Fruit fly (Drosophila melanogaster) whole organism, embryonic: ENCODE results near the gene Srp19.
A peak's percentile ranks its signal among the peaks of the same experiment; 100 is the strongest.

ENCODE experiments used
- Aef1 ChIP-seq: fragments of 200-800 bp; sonication (Bioruptor generic); IDR thresholded peaks from 3 replicates; pipeline ENCODE4 v1.3.6; 2022; ENCODE audit warnings: missing biosample characterization, missing genetic modification characterization
- Awh ChIP-seq: fragments of 200-800 bp; sonication (Bioruptor generic); IDR thresholded peaks from 2 replicates; pipeline ENCODE4, ENCODE4 v1.3.6; 2022; ENCODE audit warnings: missing biosample characterization, missing genetic modification characterization
- CG10209 ChIP-seq: fragments of 200-800 bp; sonication (Bioruptor generic); optimal IDR thresholded peaks from 3 replicates; lab custom pipeline; 2017; ENCODE audit warnings: missing biosample characterization, mild to moderate bottlenecking, missing genetic modification characterization, missing genetic modification reagents
- CG10274 ChIP-seq: fragments of 200-800 bp; sonication (Bioruptor generic); optimal IDR thresholded peaks from 3 replicates; lab custom pipeline; 2017; ENCODE audit warnings: missing biosample characterization, mild to moderate bottlenecking, missing genetic modification characterization
- CG12104 ChIP-seq: fragments of 200-800 bp; sonication (Bioruptor generic); optimal IDR thresholded peaks from 3 replicates; lab custom pipeline; 2016; ENCODE audit warnings: missing biosample characterization, missing genetic modification characterization
- CG12769 ChIP-seq: fragments of 200-800 bp; sonication (Bioruptor generic); optimal IDR thresholded peaks from 2 replicates; lab custom pipeline; 2019; ENCODE audit warnings: missing biosample characterization, mild to moderate bottlenecking, missing genetic modification characterization, moderate library complexity
- CG13123 ChIP-seq: fragments of 200-800 bp; sonication (Bioruptor generic); optimal IDR thresholded peaks from 2 replicates; lab custom pipeline; 2016; ENCODE audit warnings: missing biosample characterization, missing genetic modification characterization
- CG13894 ChIP-seq: fragments of 200-800 bp; sonication (Bioruptor generic); optimal IDR thresholded peaks from 3 replicates; lab custom pipeline; 2018; ENCODE audit warnings: missing biosample characterization, mild to moderate bottlenecking, missing genetic modification characterization, moderate library complexity
- CG17385 ChIP-seq: fragments of 200-800 bp; sonication (Bioruptor generic); optimal IDR thresholded peaks from 3 replicates; lab custom pipeline; 2018; ENCODE audit warnings: missing biosample characterization, mild to moderate bottlenecking, missing genetic modification characterization
- CG17568 ChIP-seq: fragments of 200-800 bp; sonication (Bioruptor generic); optimal IDR thresholded peaks from 2 replicates; lab custom pipeline; 2018; ENCODE audit warnings: missing biosample characterization, mild to moderate bottlenecking, missing genetic modification characterization, moderate library complexity
- CG17612 ChIP-seq: fragments of 200-800 bp; sonication (Bioruptor generic); IDR thresholded peaks from 2 replicates; pipeline ENCODE4 v1.3.6; 2022; ENCODE audit warnings: missing biosample characterization, missing genetic modification characterization
- CG1792 ChIP-seq: fragments of 200-800 bp; sonication (Bioruptor generic); optimal IDR thresholded peaks from 2 replicates; lab custom pipeline; 2016; ENCODE audit warnings: missing biosample characterization, missing genetic modification characterization
- CG18011 ChIP-seq: fragments of 200-800 bp; sonication (Bioruptor generic); optimal IDR thresholded peaks from 2 replicates; lab custom pipeline; 2017; ENCODE audit warnings: missing biosample characterization, missing genetic modification characterization, mild to moderate bottlenecking, moderate library complexity, missing genotype
- CG2116 ChIP-seq: fragments of 200-800 bp; sonication (Bioruptor generic); optimal IDR thresholded peaks from 3 replicates; lab custom pipeline; 2018; ENCODE audit warnings: missing biosample characterization, mild to moderate bottlenecking, missing genetic modification characterization
- CG4404 ChIP-seq: fragments of 200-800 bp; sonication (Bioruptor generic); IDR thresholded peaks from 2 replicates; pipeline ENCODE4 v1.3.6; 2022; ENCODE audit warnings: missing biosample characterization, missing genetic modification characterization
- CG8765 ChIP-seq: fragments of 200-800 bp; sonication (Bioruptor generic); IDR thresholded peaks from 2 replicates; pipeline ENCODE4 v1.3.6; 2022; ENCODE audit warnings: missing biosample characterization, missing genetic modification characterization
- CG9609 ChIP-seq: fragments of 200-800 bp; sonication (Bioruptor generic); optimal IDR thresholded peaks from 3 replicates; lab custom pipeline; 2016; ENCODE audit warnings: missing biosample characterization, missing genetic modification characterization
- CG9727 ChIP-seq: fragments of 200-800 bp; sonication (Bioruptor generic); optimal IDR thresholded peaks from 3 replicates; lab custom pipeline; 2017; ENCODE audit warnings: missing biosample characterization, mild to moderate bottlenecking, missing genetic modification characterization
- CG9797 ChIP-seq: fragments of 200-800 bp; sonication (Bioruptor generic); optimal IDR thresholded peaks from 3 replicates; lab custom pipeline; 2018; ENCODE audit warnings: missing biosample characterization, mild to moderate bottlenecking, missing genetic modification characterization
- CrebB ChIP-seq: fragments of 200-800 bp; sonication (Bioruptor generic); optimal IDR thresholded peaks from 3 replicates; lab custom pipeline; 2018; ENCODE audit warnings: missing biosample characterization, mild to moderate bottlenecking, missing genetic modification characterization
- D19B ChIP-seq: fragments of 200-800 bp; sonication (Bioruptor generic); optimal IDR thresholded peaks from 2 replicates; lab custom pipeline; 2017; ENCODE audit warnings: missing biosample characterization, mild to moderate bottlenecking, missing genetic modification characterization
- Dip3 ChIP-seq: fragments of 200-800 bp; sonication (Bioruptor generic); optimal IDR thresholded peaks from 3 replicates; lab custom pipeline; 2016; ENCODE audit warnings: missing biosample characterization, missing genetic modification characterization
- ERR ChIP-seq: fragments of 200-800 bp; sonication (Bioruptor generic); optimal IDR thresholded peaks from 2 replicates; lab custom pipeline; 2016; ENCODE audit warnings: missing biosample characterization, missing genetic modification characterization
- Fer1 ChIP-seq: fragments of 200-800 bp; sonication (Bioruptor generic); optimal IDR thresholded peaks from 2 replicates; lab custom pipeline; 2017; ENCODE audit warnings: missing biosample characterization, mild to moderate bottlenecking, missing genetic modification characterization
- Hmx ChIP-seq: fragments of 200-800 bp; sonication (Bioruptor generic); optimal IDR thresholded peaks from 2 replicates; lab custom pipeline; 2016; ENCODE audit warnings: missing biosample characterization, missing genetic modification characterization
- Lhr ChIP-seq: fragments of 200-800 bp; sonication (Bioruptor generic); optimal IDR thresholded peaks from 3 replicates; lab custom pipeline; 2017; ENCODE audit warnings: mild to moderate bottlenecking, missing biosample characterization, missing genetic modification reagents, missing genetic modification characterization
- MBD-R2 ChIP-seq: fragments of 200-800 bp; sonication (Bioruptor generic); IDR thresholded peaks from 2 replicates; pipeline ENCODE4 v1.3.6; 2022; ENCODE audit warnings: missing biosample characterization, missing genetic modification characterization
- Max ChIP-seq: fragments of 200-800 bp; sonication (Bioruptor generic); optimal IDR thresholded peaks from 2 replicates; lab custom pipeline; 2016; ENCODE audit warnings: missing biosample characterization, mild to moderate bottlenecking, missing genetic modification characterization
- Meics ChIP-seq: fragments of 200-800 bp; sonication (Bioruptor generic); optimal IDR thresholded peaks from 2 replicates; lab custom pipeline; 2017; ENCODE audit warnings: missing biosample characterization, mild to moderate bottlenecking, missing genetic modification characterization
- Nf-YC ChIP-seq: fragments of 200-800 bp; optimal IDR thresholded peaks from 3 replicates; lab custom pipeline; 2019; ENCODE audit warnings: missing biosample characterization, mild to moderate bottlenecking, missing genetic modification characterization, moderate library complexity
- Sin3A ChIP-seq: fragments of >200 bp; optimal IDR thresholded peaks from 2 replicates; lab custom pipeline; 2018
- Stat92E ChIP-seq, 3 experiments: fragments of >200 bp in 2 of 3; fragments of 200-800 bp in 1 of 3; sonication (Bioruptor generic) in 1 of 3; optimal IDR thresholded peaks; 2 replicates each; lab custom pipeline; 2017 to 2019; ENCODE audit warnings: missing biosample characterization in 3 of 3, missing genetic modification characterization in 3 of 3, mild to moderate bottlenecking in 1 of 3, moderate library complexity in 1 of 3
- Trl ChIP-seq, 3 experiments: fragments of >200 bp in 2 of 3; fragments of 200-800 bp in 1 of 3; sonication (Bioruptor generic) in 1 of 3; optimal IDR thresholded peaks; 2 replicates in 1 of 3; 3 replicates in 2 of 3; lab custom pipeline; 2016 to 2017; ENCODE audit warnings: missing biosample characterization in 1 of 3, missing genetic modification characterization in 1 of 3
- ash1 ChIP-seq: fragments of 200-800 bp; sonication (Bioruptor generic); optimal IDR thresholded peaks from 2 replicates; lab custom pipeline; 2018; ENCODE audit warnings: missing biosample characterization, mild to moderate bottlenecking, missing genetic modification characterization
- exex ChIP-seq: fragments of 200-800 bp; sonication (Bioruptor generic); optimal IDR thresholded peaks from 4 replicates; lab custom pipeline; 2018; ENCODE audit warnings: missing biosample characterization, mild to moderate bottlenecking, missing genetic modification characterization, moderate library complexity
- gcm2 ChIP-seq: fragments of 200-800 bp; sonication (Bioruptor generic); optimal IDR thresholded peaks from 2 replicates; lab custom pipeline; 2016; ENCODE audit warnings: missing biosample characterization, missing genetic modification characterization
- hb ChIP-seq: fragments of 200-800 bp; sonication (Bioruptor generic); IDR thresholded peaks from 3 replicates; pipeline ENCODE4 v1.3.6; 2022; ENCODE audit warnings: missing biosample characterization, missing genetic modification characterization; ENCODE audit not compliant: partially characterized antibody
- ind ChIP-seq: fragments of 200-800 bp; sonication (Bioruptor generic); optimal IDR thresholded peaks from 3 replicates; lab custom pipeline; 2016; ENCODE audit warnings: missing biosample characterization, missing genetic modification characterization
- jing ChIP-seq: fragments of 200-800 bp; sonication (Bioruptor generic); optimal IDR thresholded peaks from 2 replicates; lab custom pipeline; 2018; ENCODE audit warnings: missing biosample characterization, mild to moderate bottlenecking, missing genetic modification characterization
- kah ChIP-seq: fragments of 200-800 bp; sonication (Bioruptor generic); optimal IDR thresholded peaks from 2 replicates; lab custom pipeline; 2018; ENCODE audit warnings: missing biosample characterization, mild to moderate bottlenecking, missing genetic modification characterization
- kay ChIP-seq: fragments of 200-800 bp; sonication (Bioruptor generic); optimal IDR thresholded peaks from 2 replicates; lab custom pipeline; 2016; ENCODE audit warnings: missing biosample characterization, missing genetic modification characterization
- kni ChIP-seq: fragments of 200-800 bp; sonication (Bioruptor generic); optimal IDR thresholded peaks from 3 replicates; lab custom pipeline; 2017; ENCODE audit warnings: mild to moderate bottlenecking, missing biosample characterization, missing genetic modification reagents, missing genetic modification characterization
- knrl ChIP-seq: fragments of 200-800 bp; sonication (Bioruptor generic); IDR thresholded peaks from 3 replicates; pipeline ENCODE4 v1.3.6; 2022; ENCODE audit warnings: missing biosample characterization, missing genetic modification characterization; ENCODE audit not compliant: partially characterized antibody
- lola ChIP-seq, 3 experiments: fragments of >200 bp in 2 of 3; fragments of 200-800 bp in 1 of 3; sonication (Bioruptor generic) in 1 of 3; optimal IDR thresholded peaks; 2 replicates each; lab custom pipeline; 2017 to 2019; ENCODE audit warnings: missing biosample characterization in 3 of 3, missing genetic modification characterization in 3 of 3, mild to moderate bottlenecking in 1 of 3, moderate library complexity in 1 of 3
- nmo ChIP-seq: fragments of 200-800 bp; sonication (Bioruptor generic); optimal IDR thresholded peaks from 2 replicates; lab custom pipeline; 2018; ENCODE audit warnings: missing biosample characterization, mild to moderate bottlenecking, missing genetic modification characterization, moderate library complexity
- odd ChIP-seq: fragments of 200-800 bp; sonication (Bioruptor generic); optimal IDR thresholded peaks from 2 replicates; lab custom pipeline; 2017; ENCODE audit warnings: missing biosample characterization, mild to moderate bottlenecking, missing genetic modification characterization
- org-1 ChIP-seq: fragments of 200-800 bp; sonication (Bioruptor generic); optimal IDR thresholded peaks from 2 replicates; lab custom pipeline; 2017; ENCODE audit warnings: missing biosample characterization, missing genetic modification characterization
- sd ChIP-seq: fragments of 200-800 bp; sonication (Bioruptor generic); optimal IDR thresholded peaks from 3 replicates; lab custom pipeline; 2018; ENCODE audit warnings: missing biosample characterization, mild to moderate bottlenecking, missing genetic modification characterization, moderate library complexity
- sens ChIP-seq: fragments of 200-800 bp; sonication (Bioruptor generic); peaks from one replicate; lab custom pipeline; 2016; ENCODE audit warnings: missing biosample characterization, missing genetic modification characterization
- sug ChIP-seq: fragments of 200-800 bp; optimal IDR thresholded peaks from 2 replicates; lab custom pipeline; 2019; ENCODE audit warnings: missing biosample characterization, mild to moderate bottlenecking, missing genetic modification characterization, moderate library complexity
- twi ChIP-seq: fragments of 200-800 bp; optimal IDR thresholded peaks from 2 replicates; lab custom pipeline; 2019; ENCODE audit warnings: missing biosample characterization, mild to moderate bottlenecking, missing genetic modification characterization, moderate library complexity

The Srp19 gene

DNA sequence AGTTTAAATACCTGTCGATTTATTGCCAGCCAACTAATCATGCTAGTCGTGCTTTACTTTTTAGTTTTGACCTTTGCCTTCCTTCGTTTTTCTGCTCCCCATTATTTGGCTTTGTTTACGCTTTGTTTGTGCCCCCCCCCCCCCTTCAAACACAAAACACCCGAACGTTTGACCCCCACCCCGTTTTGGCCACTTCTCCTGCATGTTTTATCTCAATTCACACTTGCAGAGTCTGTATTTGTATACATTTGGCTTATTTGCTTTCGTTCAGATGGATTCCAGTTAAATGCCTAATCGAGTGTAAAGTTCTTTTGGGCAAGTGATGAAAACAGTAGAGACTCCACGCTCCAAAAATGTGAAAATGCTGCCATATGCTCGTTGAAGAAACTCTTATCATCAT lies 1.5 kb upstream of the Srp19 start (continued):
- TF ChIP-seq sens, result peak; percentile 12
- TF ChIP-seq lola (GFP tag; optimal IDR thresholded peaks at IDR 0.05; lab: Kevin White, UChicago), result no peak
- TF ChIP-seq Max, result no peak
- TF ChIP-seq Fer1 (GFP tag; lab: Kevin White, UChicago), result peak; percentile 7
- TF ChIP-seq CG9609, result no peak
- no peak for TF ChIP-seq Dip3
- TF ChIP-seq Trl (optimal IDR thresholded peaks at IDR 0.05; lab: Kevin White, UChicago), result no peak
- TF ChIP-seq Trl (GFP tag; optimal IDR thresholded peaks at IDR 0.05; lab: Kevin White, UChicago), result no peak
- no peak for TF ChIP-seq Sin3A (lab: Kevin White, UChicago)
- TF ChIP-seq Meics (GFP tag; lab: Kevin White, UChicago), result peak; percentile 16
- no peak for TF ChIP-seq Awh (GFP tag; lab: Robert Waterston, UW)
- TF ChIP-seq CG9797 (GFP tag; lab: Kevin White, UChicago), result no peak
- TF ChIP-seq Aef1 (GFP tag; lab: Robert Waterston, UW), result no peak
- no peak for TF ChIP-seq CG13123 (GFP tag; lab: Kevin White, UChicago)
- TF ChIP-seq Lhr (GFP tag; lab: Kevin White, UChicago), result no peak
- TF ChIP-seq hb (GFP tag; lab: Robert Waterston, UW), result no peak
- TF ChIP-seq kni, result no peak
- no peak for TF ChIP-seq ind (GFP tag; lab: Kevin White, UChicago)
- TF ChIP-seq CG9727 (GFP tag; lab: Kevin White, UChicago), result peak; percentile 9
- TF ChIP-seq CG1792 (GFP tag; lab: Kevin White, UChicago), result no peak
- no peak for TF ChIP-seq MBD-R2 (GFP tag; lab: Robert Waterston, UW)
- no peak for TF ChIP-seq CG10209 (GFP tag; lab: Kevin White, UChicago)
- peak; percentile 0 for TF ChIP-seq CG13894 (tag; lab: Kevin White, UChicago)
- peak; percentile 27 for TF ChIP-seq CG12769
- no peak for TF ChIP-seq CG10274 (GFP tag; lab: Kevin White, UChicago)
- peak; percentile 4 for TF ChIP-seq Nf-YC (tag; lab: Kevin White, UChicago)
- peak; percentile 19 for TF ChIP-seq kah (GFP tag; lab: Kevin White, UChicago)
- no peak for TF ChIP-seq CG4404 (GFP tag; lab: Robert Waterston, UW)
- peak; percentile 21 for TF ChIP-seq twi (tag; lab: Kevin White, UChicago)
- peak; percentile 56 for TF ChIP-seq org-1 (GFP tag; lab: Kevin White, UChicago)
- TF ChIP-seq ERR (GFP tag; lab: Kevin White, UChicago), result no peak
- TF ChIP-seq gcm2 (GFP tag; lab: Kevin White, UChicago), result no peak
- TF ChIP-seq Stat92E (GFP tag; optimal IDR thresholded peaks at IDR 0.05; lab: Kevin White, UChicago), result no peak
- TF ChIP-seq exex, result peak; percentile 34
- no peak for TF ChIP-seq CG8765 (GFP tag; lab: Robert Waterston, UW)
- TF ChIP-seq CG2116 (GFP tag; lab: Kevin White, UChicago), result no peak
- no peak for TF ChIP-seq Hmx (GFP tag; lab: Kevin White, UChicago)
- peak; percentile 13 for TF ChIP-seq sug (tag; lab: Kevin White, UChicago)
- no peak for TF ChIP-seq CG18011 (GFP tag; lab: Kevin White, UChicago)
- no peak for TF ChIP-seq knrl (GFP tag; lab: Robert Waterston, UW)
- TF ChIP-seq sd (tag; lab: Kevin White, UChicago), result peak; percentile 37
- TF ChIP-seq ash1 (GFP tag; lab: Kevin White, UChicago), result no peak
- TF ChIP-seq CrebB (tag; lab: Kevin White, UChicago), result no peak
- TF ChIP-seq CG17568, result no peak
- no peak for TF ChIP-seq odd (GFP tag; lab: Kevin White, UChicago)
- no peak for TF ChIP-seq jing (GFP tag; lab: Kevin White, UChicago)
- no peak for TF ChIP-seq CG12104 (GFP tag; lab: Kevin White, UChicago)
- TF ChIP-seq CG17385 (GFP tag; lab: Kevin White, UChicago), result no peak
- TF ChIP-seq kay (GFP tag; lab: Kevin White, UChicago), result no peak
- TF ChIP-seq nmo (GFP tag; lab: Kevin White, UChicago), result no peak
- TF ChIP-seq D19B, result no peak
- no peak for TF ChIP-seq CG17612 (GFP tag; lab: Robert Waterston, UW)
